Worm (Caenorhabditis elegans) whole organism, L3 larva: Measurements from ENCODE around the gene F29B9.7.

ENCODE experiments used
- ZK546.5 ChIP-seq: sonication (generic microtip); optimal IDR thresholded peaks from 2 replicates; lab custom pipeline; 2017; ENCODE audit warnings: missing biosample characterization, missing genetic modification characterization
- ama-1 ChIP-seq: fragments of 150-350 bp; optimal IDR thresholded peaks from 2 replicates; lab custom pipeline; 2018
- ceh-16 ChIP-seq: sonication (generic microtip); optimal IDR thresholded peaks from 2 replicates; lab custom pipeline; 2017; ENCODE audit warnings: missing biosample characterization, missing genetic modification characterization
- ceh-82 ChIP-seq: fragments of 150-350 bp; optimal IDR thresholded peaks from 2 replicates; lab custom pipeline; 2014; ENCODE audit warnings: missing biosample characterization, missing genetic modification characterization
- ceh-9 ChIP-seq: sonication (generic microtip); optimal IDR thresholded peaks from 2 replicates; lab custom pipeline; 2018; ENCODE audit warnings: missing biosample characterization, missing genetic modification characterization
- egl-27 ChIP-seq: sonication (generic microtip); optimal IDR thresholded peaks from 4 replicates; lab custom pipeline; 2017; ENCODE audit warnings: missing biosample characterization, missing genetic modification reagents, missing genetic modification characterization
- egl-5 ChIP-seq: fragments of 150-350 bp; optimal IDR thresholded peaks from 2 replicates; lab custom pipeline; 2017; ENCODE audit warnings: missing biosample characterization, missing genetic modification reagents, missing genetic modification characterization, inconsistent platforms
- elt-1 ChIP-seq: fragments of 150-350 bp; optimal IDR thresholded peaks from 2 replicates; lab custom pipeline; 2014; ENCODE audit warnings: missing biosample characterization, missing genetic modification characterization
- elt-3 ChIP-seq, 3 experiments: fragments of 150-350 bp in 1 of 3; sonication (generic microtip) in 2 of 3; optimal IDR thresholded peaks; 2 replicates in 2 of 3; 4 replicates in 1 of 3; lab custom pipeline; 2014 to 2017; ENCODE audit warnings: missing biosample characterization in 3 of 3, missing genetic modification characterization in 3 of 3
- fkh-10 ChIP-seq: sonication (generic microtip); optimal IDR thresholded peaks from 2 replicates; lab custom pipeline; 2017; ENCODE audit warnings: missing biosample characterization, missing genetic modification reagents, missing genetic modification characterization
- jun-1 ChIP-seq: fragments of 150-350 bp; optimal IDR thresholded peaks from 2 replicates; lab custom pipeline; 2014; ENCODE audit warnings: missing biosample characterization, missing genetic modification reagents, missing genetic modification characterization
- lin-39 ChIP-seq: fragments of 150-350 bp; optimal IDR thresholded peaks from 2 replicates; lab custom pipeline; 2018; ENCODE audit warnings: missing biosample characterization, missing genetic modification reagents, missing genetic modification characterization
- lsy-12 ChIP-seq: sonication (generic microtip); optimal IDR thresholded peaks from 2 replicates; lab custom pipeline; 2016; ENCODE audit warnings: mild to moderate bottlenecking, missing genetic modification characterization, missing compliant biosample characterization
- mml-1 ChIP-seq: fragments of 150-350 bp; sonication (generic microtip); optimal IDR thresholded peaks from 3 replicates; lab custom pipeline; 2014; ENCODE audit warnings: missing biosample characterization, missing genetic modification characterization
- nhr-11 ChIP-seq: fragments of 150-350 bp; optimal IDR thresholded peaks from 2 replicates; lab custom pipeline; 2014; ENCODE audit warnings: missing biosample characterization, missing genetic modification characterization
- nhr-12 ChIP-seq: fragments of 150-350 bp; optimal IDR thresholded peaks from 2 replicates; lab custom pipeline; 2014; ENCODE audit warnings: missing biosample characterization, missing genetic modification characterization
- nhr-23 ChIP-seq: fragments of 150-350 bp; optimal IDR thresholded peaks from 2 replicates; lab custom pipeline; 2014; ENCODE audit warnings: missing biosample characterization, missing genetic modification reagents, missing genetic modification characterization
- nhr-237 ChIP-seq: fragments of 150-350 bp; optimal IDR thresholded peaks from 2 replicates; lab custom pipeline; 2014; ENCODE audit warnings: missing biosample characterization, missing genetic modification characterization
- nhr-25 ChIP-seq: sonication (generic microtip); optimal IDR thresholded peaks from 2 replicates; lab custom pipeline; 2017; ENCODE audit warnings: missing biosample characterization, missing genetic modification characterization
- nhr-28 ChIP-seq: fragments of 150-350 bp; optimal IDR thresholded peaks from 2 replicates; lab custom pipeline; 2014; ENCODE audit warnings: missing biosample characterization, missing genetic modification characterization
- nhr-43 ChIP-seq: sonication (generic microtip); optimal IDR thresholded peaks from 2 replicates; lab custom pipeline; 2016; ENCODE audit warnings: mild to moderate bottlenecking, missing genetic modification characterization, missing compliant biosample characterization; ENCODE audit not compliant: poor library complexity, severe bottlenecking
- nhr-67 ChIP-seq: fragments of 150-350 bp; optimal IDR thresholded peaks from 2 replicates; lab custom pipeline; 2014; ENCODE audit warnings: missing biosample characterization, missing genetic modification characterization
- nhr-76 ChIP-seq: fragments of 150-350 bp; sonication (generic microtip); optimal IDR thresholded peaks from 5 replicates; lab custom pipeline; 2014; ENCODE audit warnings: missing biosample characterization, missing genetic modification characterization
- nhr-77 ChIP-seq: fragments of 150-350 bp; optimal IDR thresholded peaks from 2 replicates; lab custom pipeline; 2014; ENCODE audit warnings: missing biosample characterization, missing genetic modification characterization
- pqm-1 ChIP-seq: fragments of 150-350 bp; optimal IDR thresholded peaks from 2 replicates; lab custom pipeline; 2017; ENCODE audit warnings: missing biosample characterization, missing genetic modification characterization, inconsistent platforms
- sea-2 ChIP-seq: fragments of 150-350 bp; sonication (generic microtip); optimal IDR thresholded peaks from 4 replicates; lab custom pipeline; 2014; ENCODE audit warnings: missing biosample characterization, missing genetic modification reagents, missing genetic modification characterization
- snpc-4 ChIP-seq: fragments of 150-350 bp; optimal IDR thresholded peaks from 2 replicates; lab custom pipeline; 2014; ENCODE audit warnings: missing biosample characterization, missing genetic modification characterization
- tbx-2 ChIP-seq: sonication (generic microtip); optimal IDR thresholded peaks from 2 replicates; lab custom pipeline; 2016; ENCODE audit warnings: mild to moderate bottlenecking, missing genetic modification characterization, missing compliant biosample characterization
- unc-39 ChIP-seq: sonication (generic microtip); optimal IDR thresholded peaks from 4 replicates; lab custom pipeline; 2017; ENCODE audit warnings: missing biosample characterization, missing genetic modification characterization
- unc-62 ChIP-seq: fragments of 150-350 bp; sonication (generic microtip); optimal IDR thresholded peaks from 4 replicates; lab custom pipeline; 2014; ENCODE audit warnings: missing biosample characterization, missing genetic modification reagents, missing genetic modification characterization
- zag-1 ChIP-seq: fragments of 150-350 bp; optimal IDR thresholded peaks from 2 replicates; lab custom pipeline; 2014; ENCODE audit warnings: missing biosample characterization, missing genetic modification characterization
- ztf-11 ChIP-seq: fragments of 150-350 bp; optimal IDR thresholded peaks from 2 replicates; lab custom pipeline; 2014; ENCODE audit warnings: missing biosample characterization, missing genetic modification characterization
- ztf-4 ChIP-seq: fragments of 150-350 bp; optimal IDR thresholded peaks from 2 replicates; lab custom pipeline; 2014; ENCODE audit warnings: missing biosample characterization, missing genetic modification characterization

Gene F29B9.7

DNA sequence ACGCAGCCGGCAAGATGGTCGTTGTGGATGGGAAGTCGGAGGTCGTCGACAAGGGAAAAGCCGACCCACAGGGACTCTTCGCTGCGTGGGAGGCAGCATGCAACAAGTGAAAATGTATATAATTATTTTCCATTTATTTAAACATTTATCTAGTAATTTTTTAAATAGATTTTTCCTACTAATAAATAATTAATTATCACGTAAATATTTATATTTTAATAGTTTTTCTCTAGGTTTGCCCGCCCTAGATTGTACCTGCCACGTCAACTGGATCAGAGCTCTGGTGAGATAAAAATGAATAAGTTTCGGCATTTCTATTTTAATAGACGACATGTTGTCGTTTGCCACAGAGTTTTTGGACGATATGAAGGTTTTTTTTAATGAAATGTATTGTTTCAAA, 3.4 kb downstream of the F29B9.7 start, which contains the start of gene psr-1:
TSS of gene psr-1 (plus strand) at position 301 of the 400 bp plus-strand sequence.
- TF ChIP-seq nhr-23 (tag; lab: Kevin White, UChicago) = no peak
- TF ChIP-seq ceh-16 (tag; lab: Kevin White, UChicago) = no peak
- TF ChIP-seq zag-1 (tag; lab: Kevin White, UChicago) = no peak
- TF ChIP-seq unc-62 (GFP tag; lab: Kevin White, UChicago) = no peak
- TF ChIP-seq nhr-28 = no peak
- TF ChIP-seq nhr-237 = no peak
- no peak for TF ChIP-seq pqm-1 (tag; lab: Kevin White, UChicago)
- no peak for TF ChIP-seq ztf-4 (tag; lab: Kevin White, UChicago)
- no peak for TF ChIP-seq sea-2
- no peak for TF ChIP-seq mml-1 (tag; lab: Kevin White, UChicago)
- TF ChIP-seq egl-27 (tag; lab: Kevin White, UChicago) = no peak
- no peak for TF ChIP-seq nhr-76
- TF ChIP-seq nhr-77 (tag; lab: Kevin White, UChicago) = no peak
- no peak for TF ChIP-seq snpc-4
- TF ChIP-seq nhr-12 = no peak
- TF ChIP-seq nhr-67 = no peak
- no peak for TF ChIP-seq ZK546.5 (tag; lab: Kevin White, UChicago)

ce11 chrIV:4653708-4654107, 4.1 kb downstream of the F29B9.7 start:
- TF ChIP-seq nhr-237 (no peak), nhr-11 (tag; lab: Kevin White, UChicago) (no peak), jun-1 (tag; lab: Kevin White, UChicago) (no peak), ztf-11 (tag; lab: Kevin White, UChicago) (no peak), egl-27 (tag; lab: Kevin White, UChicago) (no peak), fkh-10 (no peak), egl-5 (tag; lab: Kevin White, UChicago) (no peak), zag-1 (tag; lab: Kevin White, UChicago) (no peak), tbx-2 (tag; lab: Kevin White, UChicago) (no peak), ceh-82 (tag; lab: Kevin White, UChicago) (no peak), nhr-43 (tag; lab: Kevin White, UChicago) (no peak), ama-1 (lab: Kevin White, UChicago) (no peak), sea-2 (no peak), ceh-16 (tag; lab: Kevin White, UChicago) (no peak)

DNA sequence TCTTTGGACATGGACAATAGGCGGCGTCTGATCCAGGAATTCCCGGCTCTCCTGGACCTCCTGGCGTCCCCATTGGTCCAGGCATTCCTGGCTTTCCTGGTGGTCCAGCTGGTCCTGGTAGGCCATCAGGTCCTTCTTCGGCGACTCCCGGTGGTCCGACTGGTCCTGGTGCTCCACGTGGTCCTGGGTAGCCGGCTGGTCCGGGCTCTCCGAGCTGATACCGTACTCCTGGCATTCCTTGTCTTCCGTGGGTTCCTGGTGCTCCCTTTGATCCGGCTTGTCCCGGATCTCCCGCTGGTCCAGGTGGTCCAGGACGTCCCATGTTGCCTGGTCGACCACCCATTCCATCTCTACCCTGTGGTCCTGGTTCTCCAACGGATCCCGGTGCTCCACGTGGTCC, 6.4 kb downstream of the F29B9.7 start:
- TF ChIP-seq nhr-28 (no peak), lin-39 (tag; lab: Kevin White, UChicago) (peak; percentile 10)
- TF ChIP-seq, all 47 proteins: peak for 1

DNA sequence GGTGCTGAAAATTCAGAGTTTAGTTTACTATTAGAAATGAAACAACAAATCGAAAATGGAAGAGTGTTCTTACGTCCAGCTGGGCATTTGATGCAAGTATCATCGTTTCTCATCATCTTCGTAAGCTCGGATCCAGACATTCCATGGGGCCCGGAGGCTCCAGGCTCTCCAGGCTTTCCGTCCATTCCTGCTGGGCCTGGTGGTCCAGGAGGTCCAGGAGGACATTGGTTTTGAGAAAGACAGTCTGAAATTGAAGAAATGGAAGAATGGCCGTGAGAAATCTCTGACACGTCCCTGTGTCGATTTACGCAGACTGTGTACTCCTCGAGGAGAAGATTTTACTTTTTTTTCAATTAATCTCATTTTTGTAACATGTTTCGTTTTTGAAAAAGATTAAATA, 6.8 kb downstream of the F29B9.7 start:
- no peak for TF ChIP-seq nhr-77 (tag; lab: Kevin White, UChicago)
- TF ChIP-seq elt-3 (tag; optimal IDR thresholded peaks at IDR 0.05; lab: Kevin White, UChicago) = no peak
- TF ChIP-seq jun-1 (tag; lab: Kevin White, UChicago) = no peak

DNA sequence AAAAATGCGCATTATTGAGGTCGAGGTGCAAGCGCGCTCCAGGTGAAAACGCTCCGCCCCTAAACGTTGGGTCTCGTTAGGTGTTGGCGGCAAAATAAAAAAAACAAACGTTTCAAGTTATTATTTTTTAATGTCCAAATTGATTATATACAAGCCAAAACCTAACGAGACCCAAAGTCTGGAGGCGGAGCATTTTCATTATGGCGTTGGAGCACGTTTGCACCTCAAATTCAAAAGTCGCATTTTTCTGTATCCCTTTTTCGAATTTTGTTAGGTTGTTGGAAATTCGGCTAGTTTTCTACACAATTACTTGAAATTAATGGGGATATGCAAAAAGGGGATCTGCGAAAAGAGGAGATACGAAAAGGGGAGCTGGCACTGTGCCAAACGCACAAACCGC, 8.3 kb downstream of the F29B9.7 start, which contains the start of gene col-111:
TSS of gene col-111 (minus strand) at position 101 of the 400 bp plus-strand sequence.
- no peak for TF ChIP-seq nhr-25 (tag; lab: Kevin White, UChicago)
- no peak for TF ChIP-seq unc-62 (GFP tag; lab: Kevin White, UChicago)
- no peak for TF ChIP-seq ZK546.5 (tag; lab: Kevin White, UChicago)
- TF ChIP-seq nhr-43 (tag; lab: Kevin White, UChicago) = no peak
- TF ChIP-seq elt-1 (tag; lab: Kevin White, UChicago) = no peak
- no peak for TF ChIP-seq fkh-10
- no peak for TF ChIP-seq nhr-23 (tag; lab: Kevin White, UChicago)
- no peak for TF ChIP-seq mml-1 (tag; lab: Kevin White, UChicago)
- TF ChIP-seq nhr-11 (tag; lab: Kevin White, UChicago) = no peak
- no peak for TF ChIP-seq egl-27 (tag; lab: Kevin White, UChicago)
- no peak for TF ChIP-seq unc-39 (tag; lab: Kevin White, UChicago)
- no peak for TF ChIP-seq ceh-82 (tag; lab: Kevin White, UChicago)
- TF ChIP-seq ceh-9 (tag; lab: Kevin White, UChicago) = no peak
- TF ChIP-seq lsy-12 = no peak
- TF ChIP-seq pqm-1 (tag; lab: Kevin White, UChicago) = no peak
